Worm (Caenorhabditis elegans): ENCODE measurements around the gene irld-27.

DNA sequence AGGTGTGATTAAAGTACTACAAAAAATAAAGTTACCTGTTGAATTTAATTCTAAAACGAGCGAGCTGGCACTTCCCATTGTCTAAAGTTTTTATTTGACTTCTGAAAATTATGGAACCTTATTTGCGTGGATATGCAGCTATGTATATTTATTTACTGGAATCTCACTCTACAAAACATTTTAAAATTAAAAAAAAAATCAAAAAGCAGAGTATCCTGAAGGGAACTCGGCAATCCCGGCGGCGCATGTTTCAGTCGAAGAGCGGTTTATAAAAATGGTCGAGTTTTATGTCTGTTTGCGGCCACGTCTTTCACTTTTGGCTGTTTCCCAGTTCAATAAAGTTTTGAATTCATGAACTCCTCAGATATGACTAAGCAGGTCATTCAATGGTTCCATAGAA is 4.9 kb downstream of the irld-27 start, which contains the start of gene F14D2.19:
- TF ChIP-seq sdz-38 (tag; optimal IDR thresholded peaks at IDR 0.05) (no peak), F23B12.7 (tag; optimal IDR thresholded peaks at IDR 0.05; ENCODE audit: insufficient read depth) (no peak), ztf-3 (GFP tag; optimal IDR thresholded peaks at IDR 0.05) (no peak), fkh-3 (tag; optimal IDR thresholded peaks at IDR 0.05) (no peak), snpc-4 (GFP tag; optimal IDR thresholded peaks at IDR 0.05) (no peak), snpc-4 (tag; optimal IDR thresholded peaks at IDR 0.05) (no peak), F52B5.7 (tag; optimal IDR thresholded peaks at IDR 0.05) (no peak), dpl-1 (GFP tag; optimal IDR thresholded peaks at IDR 0.05) (no peak), unc-62 (GFP tag; optimal IDR thresholded peaks at IDR 0.05) (no peak)

All from whole organism, young adult.